Fruit fly (Drosophila melanogaster): ENCODE results near the gene CG15533.

CG15533 gene

DNA sequence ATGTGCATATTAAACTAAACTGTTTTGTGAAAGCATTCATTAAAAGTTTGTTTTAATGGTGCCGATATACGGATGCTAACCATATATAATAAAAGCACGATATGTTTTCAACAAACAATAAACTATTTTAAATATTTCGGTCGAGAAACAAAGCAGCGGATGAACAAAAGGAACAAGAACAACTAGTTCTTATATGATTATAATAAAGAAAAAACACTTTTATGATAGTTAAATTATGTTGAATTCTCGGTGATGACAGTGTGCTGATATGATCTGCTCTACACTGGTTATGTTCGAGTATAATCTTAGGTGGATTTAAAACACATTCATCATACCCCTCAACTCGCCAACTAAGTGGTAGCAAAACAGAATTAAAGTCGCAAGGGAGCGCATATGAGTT, 47.3 kb downstream of the CG15533 start:
- no peak for TF ChIP-seq CG33017 (tag; optimal IDR thresholded peaks at IDR 0.05)

dm6 chr3R:30476367-30476766, 47.7 kb downstream of the CG15533 start, which contains the start of gene spdo:
spdo (plus strand) TSS chr3R:30476684.
- TF ChIP-seq CG5204 (GFP tag; optimal IDR thresholded peaks at IDR 0.05): no peak
- TF ChIP-seq Hr96 (GFP tag; optimal IDR thresholded peaks at IDR 0.05): no peak
- no peak for TF ChIP-seq CG11617 (GFP tag; optimal IDR thresholded peaks at IDR 0.05)
- TF ChIP-seq toe (GFP tag; optimal IDR thresholded peaks at IDR 0.05): no peak
- TF ChIP-seq CG14711 (tag; optimal IDR thresholded peaks at IDR 0.05): no peak
- no peak for TF ChIP-seq tj (GFP tag; optimal IDR thresholded peaks at IDR 0.05)
- TF ChIP-seq Mnt (GFP tag; optimal IDR thresholded peaks at IDR 0.05): no peak
- TF ChIP-seq Crg-1 (GFP tag; optimal IDR thresholded peaks at IDR 0.05): no peak
- no peak for TF ChIP-seq cnc (optimal IDR thresholded peaks at IDR 0.05)
- no peak for TF ChIP-seq bab1 (GFP tag; optimal IDR thresholded peaks at IDR 0.05)
- TF ChIP-seq CG33017 (tag; optimal IDR thresholded peaks at IDR 0.05): no peak
- no peak for TF ChIP-seq CG12768 (GFP tag; optimal IDR thresholded peaks at IDR 0.05)
- no peak for TF ChIP-seq ovo (GFP tag; optimal IDR thresholded peaks at IDR 0.05)
